Worm (Caenorhabditis elegans) whole organism, early embryonic: ENCODE results near the gene alg-1.

Source experiments
- B0310.2 ChIP-seq: sonication (generic microtip); optimal IDR thresholded peaks from 2 replicates; lab custom pipeline; 2016; ENCODE audit warnings: mild to moderate bottlenecking, missing genetic modification characterization, missing compliant biosample characterization
- F13C5.2 ChIP-seq: sonication (generic microtip); optimal IDR thresholded peaks from 2 replicates; lab custom pipeline; 2017; ENCODE audit warnings: mild to moderate bottlenecking, missing genetic modification characterization, inconsistent platforms, missing compliant biosample characterization
- aly-1 ChIP-seq: sonication (generic microtip); optimal IDR thresholded peaks from 2 replicates; lab custom pipeline; 2016; ENCODE audit warnings: missing genetic modification characterization, missing compliant biosample characterization
- ama-1 ChIP-seq: fragments of 150-350 bp; optimal IDR thresholded peaks from 2 replicates; lab custom pipeline; 2014
- ceh-13 ChIP-seq: fragments of 200-800 bp; sonication (Bioruptor generic); optimal IDR thresholded peaks from 2 replicates; lab custom pipeline; 2018; ENCODE audit warnings: mild to moderate bottlenecking, missing genetic modification characterization, missing compliant biosample characterization
- ceh-36 ChIP-seq: sonication (generic microtip); optimal IDR thresholded peaks from 2 replicates; lab custom pipeline; 2016; ENCODE audit warnings: missing genetic modification characterization, inconsistent platforms, missing compliant biosample characterization
- ets-7 ChIP-seq: sonication (generic microtip); optimal IDR thresholded peaks from 2 replicates; lab custom pipeline; 2016; ENCODE audit warnings: missing genotype, missing genetic modification characterization, missing compliant biosample characterization
- flt-1 ChIP-seq: fragments of 200-800 bp; sonication (Bioruptor generic); IDR thresholded peaks from 2 replicates; pipeline ENCODE4 v1.3.6; 2022; ENCODE audit warnings: missing genetic modification characterization, missing compliant biosample characterization
- hmbx-1 ChIP-seq: sonication (generic microtip); optimal IDR thresholded peaks from 2 replicates; lab custom pipeline; 2016; ENCODE audit warnings: mild to moderate bottlenecking, missing genetic modification characterization, missing compliant biosample characterization
- hmg-4 ChIP-seq: fragments of 200-800 bp; sonication (Bioruptor generic); optimal IDR thresholded peaks from 2 replicates; lab custom pipeline; 2018; ENCODE audit warnings: mild to moderate bottlenecking, missing genetic modification characterization, missing compliant biosample characterization
- hnd-1 ChIP-seq: sonication (generic microtip); optimal IDR thresholded peaks from 2 replicates; lab custom pipeline; 2016; ENCODE audit warnings: missing genetic modification characterization, missing compliant biosample characterization
- pes-1 ChIP-seq: fragments of 200-800 bp; sonication (Bioruptor generic); IDR thresholded peaks from 2 replicates; pipeline ENCODE4 v1.3.6; 2022; ENCODE audit warnings: missing genetic modification reagents, missing genetic modification characterization, missing compliant biosample characterization
- scrt-1 ChIP-seq: fragments of 200-800 bp; sonication (Bioruptor generic); IDR thresholded peaks from 2 replicates; pipeline ENCODE4 v1.3.6; 2022; ENCODE audit warnings: missing genetic modification characterization, missing compliant biosample characterization
- sea-1 ChIP-seq: fragments of 200-800 bp; sonication (Bioruptor generic); conservative IDR thresholded peaks from 2 replicates; pipeline ENCODE4 v1.3.6; 2022; ENCODE audit warnings: missing genetic modification characterization, missing compliant biosample characterization
- tbx-11 ChIP-seq: fragments of 200-800 bp; sonication (Bioruptor generic); IDR thresholded peaks from 2 replicates; pipeline ENCODE4 v1.3.6; 2022; ENCODE audit warnings: missing genetic modification characterization, missing compliant biosample characterization
- tbx-37 ChIP-seq: fragments of 200-800 bp; sonication (Bioruptor generic); conservative IDR thresholded peaks from 2 replicates; pipeline ENCODE4 v1.3.6; 2022; ENCODE audit warnings: missing genetic modification reagents, missing genetic modification characterization, missing compliant biosample characterization
- tra-4 ChIP-seq: sonication (generic microtip); optimal IDR thresholded peaks from 2 replicates; lab custom pipeline; 2017; ENCODE audit warnings: missing genetic modification characterization, missing compliant biosample characterization

Gene alg-1

ce11 chrX:13917121-13917755 is 31.7 kb upstream of the alg-1 start, which contains the start of gene ekl-5:
Gene ekl-5 (minus strand): TSS chrX:13917171.
- TF ChIP-seq tra-4 (tag; lab: Kevin White, UChicago) (no peak), hmg-4 (GFP tag; lab: Kevin White, UChicago) (peak; percentile 11)

DNA sequence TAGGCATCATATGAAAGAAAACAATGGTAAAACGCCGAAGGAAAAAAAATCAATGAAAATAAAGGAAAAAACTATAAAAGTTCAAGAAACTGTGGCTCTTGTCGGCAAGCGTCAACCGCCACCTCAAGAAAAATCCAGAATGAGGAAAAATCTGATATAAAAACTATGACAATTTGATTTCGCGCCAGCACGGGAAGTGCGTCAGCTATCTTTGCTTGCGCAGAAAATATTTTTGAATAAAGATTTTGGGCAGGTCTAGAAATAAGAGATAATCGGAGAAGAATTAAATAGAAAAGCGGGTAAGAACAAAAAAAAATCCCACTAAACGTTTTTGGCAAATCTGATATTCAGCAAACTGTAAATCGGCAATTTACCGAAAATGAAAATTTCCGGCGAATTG is 30.8 kb upstream of the alg-1 start:
- TF ChIP-seq sea-1 (no peak), ama-1 (lab: Kevin White, UChicago) (no peak), hmg-4 (GFP tag; lab: Kevin White, UChicago) (no peak), tra-4 (tag; lab: Kevin White, UChicago) (no peak), scrt-1 (GFP tag; lab: Robert Waterston, UW) (no peak), tbx-11 (GFP tag; lab: Robert Waterston, UW) (no peak), aly-1 (tag; lab: Kevin White, UChicago) (no peak), ceh-13 (GFP tag; lab: Kevin White, UChicago) (no peak), hmbx-1 (tag; lab: Kevin White, UChicago) (no peak), ets-7 (tag; lab: Kevin White, UChicago) (no peak), flt-1 (GFP tag; lab: Robert Waterston, UW) (no peak), ceh-36 (tag; lab: Kevin White, UChicago) (no peak), B0310.2 (tag; lab: Kevin White, UChicago) (no peak), tbx-37 (GFP tag; lab: Robert Waterston, UW) (no peak), pes-1 (GFP tag; lab: Robert Waterston, UW) (no peak), F13C5.2 (no peak), hnd-1 (tag; lab: Kevin White, UChicago) (no peak)

DNA sequence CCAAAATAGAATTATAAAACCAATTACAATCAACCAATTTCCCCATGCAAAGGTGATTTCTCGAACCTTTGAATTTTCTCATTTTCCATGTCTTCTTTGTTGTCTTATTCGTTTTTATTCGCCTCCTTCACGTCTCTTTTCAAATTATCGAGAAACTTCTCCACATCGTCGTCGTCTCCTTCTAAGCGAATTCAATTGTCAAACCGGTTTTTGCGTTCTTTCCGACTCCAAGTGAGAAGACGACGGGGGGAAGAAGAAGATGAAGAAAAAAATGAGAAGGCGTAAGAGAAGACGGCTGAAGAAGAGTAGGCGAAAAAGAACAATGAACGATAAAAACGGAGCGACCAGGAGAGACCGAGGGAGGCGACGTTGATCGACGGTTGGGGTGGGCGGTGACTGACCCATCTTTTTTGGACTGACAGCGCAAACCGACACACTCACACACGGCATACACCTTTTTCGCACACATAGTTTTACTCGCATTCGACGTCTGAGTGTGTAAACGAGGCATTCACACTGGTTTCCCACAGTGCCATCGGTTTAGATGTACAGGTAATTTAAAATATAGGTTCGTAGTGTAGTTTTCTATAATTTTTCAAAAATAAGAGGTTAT is 28.4 kb upstream of the alg-1 start:
- no peak for TF ChIP-seq ets-7 (tag; lab: Kevin White, UChicago)
- TF ChIP-seq scrt-1 (GFP tag; lab: Robert Waterston, UW): no peak
- TF ChIP-seq ama-1 (lab: Kevin White, UChicago): no peak
- no peak for TF ChIP-seq hmbx-1 (tag; lab: Kevin White, UChicago)
- peak; percentile 22 for TF ChIP-seq hmg-4 (GFP tag; lab: Kevin White, UChicago)
- no peak for TF ChIP-seq tbx-11 (GFP tag; lab: Robert Waterston, UW)

- no peak for TF ChIP-seq B0310.2 (tag; lab: Kevin White, UChicago)
- TF ChIP-seq ama-1 (lab: Kevin White, UChicago): no peak
- no peak for TF ChIP-seq tra-4 (tag; lab: Kevin White, UChicago)
- no peak for TF ChIP-seq ceh-36 (tag; lab: Kevin White, UChicago)
- TF ChIP-seq hmg-4 (GFP tag; lab: Kevin White, UChicago): no peak
- TF ChIP-seq tbx-37 (GFP tag; lab: Robert Waterston, UW): no peak
- no peak for TF ChIP-seq F13C5.2
- TF ChIP-seq ceh-13 (GFP tag; lab: Kevin White, UChicago): no peak
- TF ChIP-seq hnd-1 (tag; lab: Kevin White, UChicago): no peak
- TF ChIP-seq tbx-11 (GFP tag; lab: Robert Waterston, UW): no peak
- TF ChIP-seq hmbx-1 (tag; lab: Kevin White, UChicago): no peak
- no peak for TF ChIP-seq sea-1
- TF ChIP-seq scrt-1 (GFP tag; lab: Robert Waterston, UW): no peak
- no peak for TF ChIP-seq pes-1 (GFP tag; lab: Robert Waterston, UW)
- no peak for TF ChIP-seq flt-1 (GFP tag; lab: Robert Waterston, UW)
- no peak for TF ChIP-seq aly-1 (tag; lab: Kevin White, UChicago)
Observed at ce11 chrX:13926029-13926428, 22.9 kb upstream of the alg-1 start, which contains the start of gene meg-2. Gene meg-2 (minus strand): TSS chrX:13926129.

- no peak for TF ChIP-seq sea-1
- no peak for TF ChIP-seq aly-1 (tag; lab: Kevin White, UChicago)
- TF ChIP-seq scrt-1 (GFP tag; lab: Robert Waterston, UW): no peak
- TF ChIP-seq flt-1 (GFP tag; lab: Robert Waterston, UW): no peak
- TF ChIP-seq tbx-37 (GFP tag; lab: Robert Waterston, UW): no peak
- TF ChIP-seq hnd-1 (tag; lab: Kevin White, UChicago): no peak
- TF ChIP-seq B0310.2 (tag; lab: Kevin White, UChicago): no peak
- no peak for TF ChIP-seq ceh-36 (tag; lab: Kevin White, UChicago)
- TF ChIP-seq tbx-11 (GFP tag; lab: Robert Waterston, UW): no peak
Observed at ce11 chrX:13928532-13928931, 20.4 kb upstream of the alg-1 start.

DNA sequence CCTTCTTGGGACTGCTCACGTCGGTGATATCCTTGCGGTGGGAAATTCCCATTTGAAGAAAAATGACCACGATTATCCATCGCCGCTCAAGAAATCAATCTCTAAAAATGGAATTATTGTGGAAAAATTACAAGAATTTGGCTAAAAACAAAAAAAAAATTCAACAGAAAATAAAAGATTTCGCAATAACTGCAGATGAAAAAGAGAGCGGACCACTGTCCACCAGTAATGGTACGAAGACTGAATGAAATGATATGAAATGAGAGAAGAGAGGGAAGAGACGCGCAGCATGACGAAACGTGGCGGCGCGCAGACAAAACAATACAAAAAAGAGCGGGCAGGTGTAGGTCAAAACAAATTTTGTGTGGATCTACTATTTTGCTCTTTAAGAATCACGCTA is 19.4 kb upstream of the alg-1 start, which contains the start of gene meg-1:
Gene meg-1, minus strand, starts transcription at position 101 of the 400 bp plus-strand sequence.
- no peak for TF ChIP-seq tra-4 (tag; lab: Kevin White, UChicago)
- TF ChIP-seq ama-1 (lab: Kevin White, UChicago): no peak
- no peak for TF ChIP-seq tbx-11 (GFP tag; lab: Robert Waterston, UW)
- TF ChIP-seq tbx-37 (GFP tag; lab: Robert Waterston, UW): no peak
- no peak for TF ChIP-seq F13C5.2
- TF ChIP-seq flt-1 (GFP tag; lab: Robert Waterston, UW): no peak

DNA sequence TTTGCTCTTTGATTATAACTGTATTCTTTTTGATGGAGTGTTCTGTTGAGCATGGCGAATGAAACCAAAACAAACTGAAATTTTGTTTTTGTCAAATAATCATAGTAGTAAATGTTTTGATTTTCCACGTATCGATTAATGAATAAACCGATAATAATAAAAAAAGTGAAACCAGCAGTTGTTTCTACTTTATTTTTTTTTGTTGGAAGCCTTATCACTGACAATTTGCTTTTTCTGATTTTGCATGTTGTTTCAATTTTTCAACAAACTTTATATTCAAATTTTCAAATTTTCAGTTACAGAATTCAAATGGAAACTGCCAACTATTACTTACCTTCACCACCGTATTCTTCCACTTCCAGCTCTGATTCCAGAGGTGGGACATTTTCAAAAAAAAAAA is 14.3 kb upstream of the alg-1 start, which contains the start of gene elt-3:
Gene elt-3, plus strand, starts transcription at position 301 of the 400 bp plus-strand sequence.
- TF ChIP-seq tbx-11 (GFP tag; lab: Robert Waterston, UW) (no peak), F13C5.2 (no peak), hmg-4 (GFP tag; lab: Kevin White, UChicago) (no peak), aly-1 (tag; lab: Kevin White, UChicago) (no peak), hmbx-1 (tag; lab: Kevin White, UChicago) (no peak), tra-4 (tag; lab: Kevin White, UChicago) (no peak), ceh-13 (GFP tag; lab: Kevin White, UChicago) (no peak), flt-1 (GFP tag; lab: Robert Waterston, UW) (no peak), ama-1 (lab: Kevin White, UChicago) (no peak), ceh-36 (tag; lab: Kevin White, UChicago) (no peak), sea-1 (no peak), B0310.2 (tag; lab: Kevin White, UChicago) (no peak), hnd-1 (tag; lab: Kevin White, UChicago) (no peak)
